Fruit fly (Drosophila melanogaster): ENCODE results near the gene grnd.

The grnd gene

DNA sequence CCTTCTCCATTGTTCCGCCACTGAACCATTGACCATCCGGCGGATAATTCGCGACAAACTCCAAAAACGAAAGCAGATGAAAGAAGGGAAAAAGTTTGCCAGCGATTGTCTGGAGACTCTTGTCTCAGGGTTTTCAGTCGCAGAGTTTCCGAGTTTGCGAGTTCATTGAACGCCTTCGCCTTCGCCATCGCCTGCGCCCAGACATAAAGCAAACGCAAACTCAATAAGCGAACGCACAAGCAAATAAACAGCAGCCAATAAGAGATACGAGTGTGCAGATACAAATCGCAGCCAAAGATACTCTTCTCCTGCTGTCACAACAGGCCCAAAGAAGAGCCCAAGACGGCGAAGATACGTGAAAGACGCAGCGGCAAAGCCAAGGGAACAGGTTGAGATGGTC lies 18.5 kb upstream of the grnd start:
- TF ChIP-seq noc (tag; optimal IDR thresholded peaks at IDR 0.05), result no peak

DNA sequence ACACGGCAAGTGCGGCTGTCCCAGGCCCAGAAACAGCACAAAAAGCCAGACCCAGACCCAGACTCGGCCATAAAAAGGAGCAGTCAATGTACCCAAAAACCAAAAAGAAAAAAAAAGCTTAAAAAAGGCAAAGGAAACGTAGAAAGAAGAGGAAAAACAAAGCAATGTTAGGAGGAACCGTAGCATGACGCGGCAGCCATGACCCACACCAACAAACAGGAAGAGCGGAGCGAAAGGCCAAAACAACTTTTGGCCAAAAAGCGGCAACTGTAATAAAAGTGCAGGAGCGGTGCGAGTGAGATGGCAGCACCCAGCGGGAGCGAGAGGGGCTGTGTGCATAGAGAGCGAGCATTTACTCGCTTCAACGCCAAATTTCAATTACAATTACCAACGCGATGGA lies 17.8 kb upstream of the grnd start:
- no peak for TF ChIP-seq noc (tag; optimal IDR thresholded peaks at IDR 0.05)

- TF ChIP-seq noc (tag; optimal IDR thresholded peaks at IDR 0.05), result no peak
Observed at dm6 chr2L:18468010-18468409, 17.2 kb upstream of the grnd start.

DNA sequence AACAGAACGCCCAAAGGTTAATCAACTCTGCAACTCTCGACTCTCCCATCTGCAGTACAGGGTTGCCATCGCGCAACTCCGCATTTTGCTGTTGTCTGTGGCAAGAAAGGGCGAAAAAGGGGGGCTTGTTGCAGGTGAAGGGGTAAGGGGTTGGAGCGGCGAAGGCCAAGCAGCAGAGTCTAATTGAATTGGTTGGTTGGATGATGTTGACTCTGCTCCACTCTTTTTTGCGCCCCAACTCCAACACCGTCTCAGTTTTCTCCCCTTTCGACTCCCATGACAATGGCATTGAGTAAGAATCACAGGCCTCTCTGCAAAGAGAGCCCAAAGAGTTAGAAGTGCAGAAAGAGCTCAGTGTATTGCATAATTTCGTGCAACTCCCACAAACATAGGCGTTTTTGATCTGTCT lies 16.6 kb upstream of the grnd start:
- no peak for TF ChIP-seq noc (tag; optimal IDR thresholded peaks at IDR 0.05)

DNA sequence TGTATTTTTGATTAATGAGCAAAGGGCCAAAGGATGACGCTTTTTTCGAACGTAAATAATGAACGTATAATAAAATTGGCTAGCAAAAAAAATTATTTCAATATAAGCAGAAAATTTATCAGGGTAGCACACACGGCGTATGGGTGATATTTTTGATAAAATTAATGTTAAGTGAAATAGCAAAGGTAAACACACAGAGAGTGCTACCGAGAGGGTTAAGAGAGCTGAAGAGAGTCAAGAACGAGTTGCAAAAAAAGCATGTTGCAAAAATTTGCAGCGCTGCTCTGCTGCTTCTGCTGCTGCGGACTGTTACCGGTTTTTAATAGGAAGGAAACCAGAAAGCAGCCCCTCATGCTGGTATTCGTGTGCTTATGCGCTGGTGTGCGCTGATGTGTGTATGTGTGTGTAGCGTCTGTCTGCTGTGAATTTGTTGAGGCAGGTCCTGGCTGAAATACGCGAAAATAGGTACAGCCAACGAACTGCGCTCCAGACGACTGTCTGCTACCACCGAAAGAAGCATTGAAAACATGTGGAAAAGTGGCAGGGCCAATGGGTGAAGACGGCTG lies 15.6 kb upstream of the grnd start:
- TF ChIP-seq noc (tag; optimal IDR thresholded peaks at IDR 0.05), result no peak

- no peak for TF ChIP-seq noc (tag; optimal IDR thresholded peaks at IDR 0.05)
Observed at dm6 chr2L:18477455-18477854, 7.8 kb upstream of the grnd start.

DNA sequence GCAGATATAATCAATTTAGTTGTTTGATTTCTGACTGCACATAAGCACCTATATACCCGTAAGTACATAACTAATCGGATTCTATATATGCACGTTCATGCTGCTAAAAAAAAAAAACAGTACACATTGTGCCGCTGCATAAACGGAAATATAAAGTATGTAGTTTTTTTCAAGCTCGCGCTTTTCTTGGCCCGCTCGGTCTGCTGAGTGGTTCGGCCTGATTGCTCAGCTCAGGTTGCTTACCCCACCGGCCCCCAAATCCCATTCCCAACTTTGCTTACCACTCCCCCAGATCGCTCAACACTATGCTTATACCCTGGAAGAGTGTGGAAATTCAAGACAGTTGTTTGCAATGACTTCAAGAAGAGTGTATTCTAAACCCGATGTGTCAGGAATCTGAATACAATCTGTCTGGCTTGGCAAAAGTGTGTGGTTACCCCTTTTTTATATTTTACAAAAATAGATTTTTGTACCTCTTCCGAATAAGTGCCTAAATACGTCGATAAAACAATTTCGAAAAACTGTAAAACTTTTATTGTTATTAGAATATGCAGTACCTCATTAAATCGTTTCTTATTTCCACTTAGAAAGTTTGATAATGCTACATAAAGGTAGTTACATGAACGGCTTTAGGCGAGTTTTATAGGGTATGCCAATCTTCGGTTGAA lies 6.6 kb upstream of the grnd start:
- TF ChIP-seq noc (tag; optimal IDR thresholded peaks at IDR 0.05), result no peak

DNA sequence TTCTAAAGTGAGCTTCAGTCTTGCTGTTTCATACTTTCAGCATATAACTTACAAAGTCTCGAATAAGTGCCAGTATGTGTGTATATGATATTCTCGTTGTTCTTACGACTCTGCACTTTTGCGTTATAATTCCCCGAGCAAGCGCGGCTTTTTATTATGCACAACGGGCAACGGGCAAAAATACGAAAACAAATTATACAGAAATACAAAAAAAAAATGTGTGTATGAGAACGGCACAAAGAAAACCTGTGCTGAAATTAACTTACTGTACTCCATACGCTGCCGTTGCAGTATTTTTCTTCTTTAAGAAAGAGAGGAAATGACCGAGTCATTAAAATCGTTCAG lies 6.1 kb upstream of the grnd start:
- TF ChIP-seq noc (tag; optimal IDR thresholded peaks at IDR 0.05), result no peak

DNA sequence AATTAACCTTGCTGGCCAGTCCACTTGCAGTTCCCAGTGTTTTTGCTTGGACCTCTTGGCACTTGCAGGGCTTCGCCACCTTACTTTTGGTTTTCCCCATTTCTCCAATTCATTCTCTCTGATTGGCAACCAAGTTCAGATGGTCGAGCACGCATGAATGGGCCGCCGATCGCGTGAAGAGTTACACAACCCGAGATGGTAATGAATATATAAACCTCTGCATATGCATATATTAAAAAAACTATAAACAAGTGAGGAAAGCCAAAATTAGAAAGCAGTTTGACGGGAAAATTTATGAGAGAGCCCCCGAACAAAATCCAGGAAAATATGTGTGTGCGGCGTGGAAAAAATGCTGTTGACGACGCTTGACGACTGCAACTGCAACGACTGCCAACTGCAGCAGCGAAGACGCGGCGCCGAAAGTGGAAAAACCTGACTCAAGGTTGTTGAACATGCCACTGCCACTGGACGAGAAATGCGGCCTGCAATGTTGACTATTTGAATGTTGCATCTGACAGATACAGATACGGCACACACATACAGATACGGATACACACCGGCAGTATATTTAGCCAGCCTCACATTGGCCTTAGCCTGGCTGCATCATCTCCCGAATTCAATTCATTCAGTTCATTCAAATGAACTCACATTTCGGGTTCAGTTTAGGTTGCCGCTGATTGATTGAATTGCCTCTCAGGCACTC lies 4.7 kb upstream of the grnd start:
- no peak for TF ChIP-seq noc (tag; optimal IDR thresholded peaks at IDR 0.05)

DNA sequence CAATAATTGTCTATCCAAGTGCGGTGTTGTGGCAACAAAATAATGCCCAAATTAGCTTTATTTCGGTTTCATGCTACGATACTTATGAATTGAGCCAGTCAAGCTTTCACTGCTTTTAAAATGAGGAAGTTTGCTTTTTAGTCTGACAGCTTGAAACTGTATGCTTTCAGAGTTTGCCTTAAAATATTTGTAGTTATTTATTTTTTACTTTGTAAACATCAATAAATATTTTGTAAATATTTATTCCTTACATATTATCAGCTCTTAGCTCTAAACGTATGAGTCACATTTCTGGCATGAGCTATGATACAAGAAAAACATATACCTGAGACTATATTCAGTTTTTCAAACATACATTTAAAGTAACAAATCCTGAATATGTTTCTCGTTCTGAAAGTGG lies 4.2 kb upstream of the grnd start:
- no peak for TF ChIP-seq noc (tag; optimal IDR thresholded peaks at IDR 0.05)

DNA sequence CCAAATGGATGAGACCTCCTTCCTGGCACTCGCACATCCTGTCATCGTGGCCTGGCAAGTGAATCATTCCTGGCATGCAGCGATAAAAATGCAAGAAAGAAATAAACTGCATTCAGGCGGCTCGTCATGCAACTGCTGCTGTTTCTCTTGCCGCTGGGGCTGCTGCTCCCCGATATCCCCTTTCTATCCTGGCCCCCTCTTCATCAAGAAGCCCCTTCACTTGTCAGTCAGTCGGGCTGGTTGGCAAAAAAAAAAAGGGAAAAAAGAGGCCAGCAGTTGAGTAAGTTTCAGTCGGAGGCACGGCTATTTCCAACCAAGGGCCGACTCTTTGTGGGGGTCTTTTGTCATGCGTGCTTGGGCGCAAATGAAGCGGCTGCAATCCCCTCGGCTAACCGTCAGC lies 3.5 kb upstream of the grnd start:
- TF ChIP-seq noc (tag; optimal IDR thresholded peaks at IDR 0.05), result no peak

- no peak for TF ChIP-seq noc (tag; optimal IDR thresholded peaks at IDR 0.05)
Observed at dm6 chr2L:18482170-18482569, 3.0 kb upstream of the grnd start.

- no peak for TF ChIP-seq noc (tag; optimal IDR thresholded peaks at IDR 0.05)
Observed at dm6 chr2L:18482989-18483388, 2.2 kb upstream of the grnd start.

dm6 chr2L:18484040-18484381 lies 1.2 kb upstream of the grnd start:
- TF ChIP-seq noc (tag; optimal IDR thresholded peaks at IDR 0.05), result no peak

- no peak for TF ChIP-seq noc (tag; optimal IDR thresholded peaks at IDR 0.05)
Observed at dm6 chr2L:18484382-18485050, 701 bp upstream of the grnd start, which contains the start of gene CG10283. Gene CG10283 (minus strand): TSS chr2L:18484513.

- TF ChIP-seq noc (tag; optimal IDR thresholded peaks at IDR 0.05), result no peak
Observed at dm6 chr2L:18486828-18487227, 1.6 kb downstream of the grnd start.

- no peak for TF ChIP-seq noc (tag; optimal IDR thresholded peaks at IDR 0.05)
Observed at dm6 chr2L:18493122-18493521, 7.9 kb downstream of the grnd start.

All from whole organism, larva.